Fruit fly (Drosophila melanogaster) whole organism, pupa: Measurements from ENCODE around the gene Ets97D.
A peak's percentile ranks its signal among the peaks of the same experiment; 100 is the strongest.

Experiments
- CG10348 ChIP-seq: fragments of 200-800 bp; sonication (Bioruptor generic); IDR thresholded peaks from 2 replicates; pipeline ENCODE4 v1.3.6; 2022; ENCODE audit warnings: missing biosample characterization, missing genetic modification characterization
- CG12605 ChIP-seq: fragments of 200-800 bp; sonication (Bioruptor generic); IDR thresholded peaks from 2 replicates; pipeline ENCODE4 v1.3.6; 2022; ENCODE audit warnings: missing biosample characterization, missing genetic modification characterization
- CG13204 ChIP-seq: fragments of 200-800 bp; sonication (Bioruptor generic); optimal IDR thresholded peaks from 2 replicates; lab custom pipeline; 2018; ENCODE audit warnings: missing biosample characterization, mild to moderate bottlenecking, missing genetic modification characterization, moderate library complexity
- CG14655 ChIP-seq: fragments of 200-800 bp; sonication (Bioruptor generic); optimal IDR thresholded peaks from 3 replicates; lab custom pipeline; 2017; ENCODE audit warnings: mild to moderate bottlenecking, missing biosample characterization, missing genetic modification reagents, missing genetic modification characterization
- CG15710 ChIP-seq: fragments of 200-800 bp; sonication (Bioruptor generic); optimal IDR thresholded peaks from 2 replicates; lab custom pipeline; 2018; ENCODE audit warnings: missing biosample characterization, mild to moderate bottlenecking, missing genetic modification characterization, moderate library complexity
- CG17806 ChIP-seq: fragments of 200-800 bp; sonication (Bioruptor generic); optimal IDR thresholded peaks from 2 replicates; lab custom pipeline; 2018; ENCODE audit warnings: missing biosample characterization, mild to moderate bottlenecking, missing genetic modification characterization, moderate library complexity
- CG9948 ChIP-seq: fragments of 200-800 bp; sonication (Bioruptor generic); optimal IDR thresholded peaks from 2 replicates; lab custom pipeline; 2018; ENCODE audit warnings: missing biosample characterization, mild to moderate bottlenecking, missing genetic modification characterization, moderate library complexity
- D1 ChIP-seq: fragments of 200-800 bp; sonication (Bioruptor generic); optimal IDR thresholded peaks from 2 replicates; lab custom pipeline; 2018; ENCODE audit warnings: missing biosample characterization, mild to moderate bottlenecking, missing genetic modification characterization, moderate library complexity
- EcR ChIP-seq: fragments of 200-800 bp; sonication (Bioruptor generic); optimal IDR thresholded peaks from 3 replicates; lab custom pipeline; 2019; ENCODE audit warnings: missing biosample characterization, missing genetic modification characterization, mild to moderate bottlenecking, moderate library complexity, missing genetic modification reagents
- Ets98B ChIP-seq: fragments of 200-800 bp; sonication (Bioruptor generic); IDR thresholded peaks from 2 replicates; pipeline ENCODE4 v1.3.6; 2022; ENCODE audit warnings: missing biosample characterization, missing genetic modification characterization
- Pif1B ChIP-seq: fragments of 200-800 bp; sonication (Bioruptor generic); optimal IDR thresholded peaks from 3 replicates; lab custom pipeline; 2016; ENCODE audit warnings: missing biosample characterization, missing genetic modification characterization
- fd96Ca ChIP-seq: fragments of 200-800 bp; sonication (Bioruptor generic); IDR thresholded peaks from 3 replicates; pipeline ENCODE4 v1.3.6; 2022; ENCODE audit warnings: missing biosample characterization, missing genetic modification characterization
- gl ChIP-seq: fragments of 200-800 bp; sonication (Bioruptor generic); optimal IDR thresholded peaks from 2 replicates; lab custom pipeline; 2018; ENCODE audit warnings: missing biosample characterization, mild to moderate bottlenecking, missing genetic modification characterization
- rn ChIP-seq: fragments of 200-800 bp; sonication (Bioruptor generic); IDR thresholded peaks from 2 replicates; pipeline ENCODE4 v1.3.6; 2022; ENCODE audit warnings: missing biosample characterization, missing genetic modification characterization

DNA sequence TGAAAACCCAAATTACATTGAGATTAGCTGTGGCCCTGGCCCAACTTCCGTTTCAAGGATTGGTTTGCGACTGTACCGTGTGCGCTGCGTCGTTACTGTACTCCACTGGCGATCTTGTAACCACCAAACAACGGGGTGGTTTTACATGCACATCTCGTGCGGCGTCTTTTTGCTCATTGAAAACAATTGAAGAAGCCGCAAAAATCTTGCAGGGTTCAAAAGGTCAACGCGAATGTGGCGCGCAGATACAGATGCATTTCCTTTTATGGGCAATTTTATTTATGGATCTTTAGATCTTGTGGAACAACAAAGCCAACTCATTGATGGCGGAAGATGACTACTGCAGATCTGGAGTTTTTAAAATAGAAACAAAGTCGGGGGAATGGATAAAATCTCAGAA lies 42.2 kb downstream of the Ets97D start:
- TF ChIP-seq EcR (GFP tag; lab: Kevin White, UChicago) (no peak), Ets98B (GFP tag; lab: Robert Waterston, UW) (no peak), rn (GFP tag; lab: Robert Waterston, UW) (no peak), CG13204 (GFP tag; lab: Kevin White, UChicago) (no peak), Pif1B (GFP tag; lab: Kevin White, UChicago) (no peak), gl (no peak), fd96Ca (GFP tag; lab: Robert Waterston, UW) (0 out of 3 replicates have a peak, but pooled peaks have one; percentile 11), CG15710 (tag; lab: Kevin White, UChicago) (no peak), CG10348 (GFP tag; lab: Robert Waterston, UW) (no peak), CG17806 (tag; lab: Kevin White, UChicago) (no peak), CG9948 (tag; lab: Kevin White, UChicago) (no peak), CG14655 (GFP tag; lab: Kevin White, UChicago) (no peak), D1 (tag; lab: Kevin White, UChicago) (no peak), CG12605 (GFP tag; lab: Robert Waterston, UW) (no peak)
